Fruit fly (Drosophila melanogaster): Measurements from ENCODE around the gene CG2162.
A peak's percentile ranks its signal among the peaks of the same experiment; 100 is the strongest.

dm6 chr3L:3058970-3059883 is 24.2 kb downstream of the CG2162 start:
- TF ChIP-seq usp (GFP tag; optimal IDR thresholded peaks at IDR 0.05) (no peak), pan (optimal IDR thresholded peaks at IDR 0.05) (no peak), psq (optimal IDR thresholded peaks at IDR 0.05) (no peak), Dll (optimal IDR thresholded peaks at IDR 0.05) (no peak), CG8478 (optimal IDR thresholded peaks at IDR 0.05) (no peak), EcR (GFP tag; optimal IDR thresholded peaks at IDR 0.05) (peak in 1 of 2 experiments; percentile 57)
